Worm (Caenorhabditis elegans) whole organism, young adult: Measurements from ENCODE around the gene Y41C4A.22.

Experiments
- B0035.1 ChIP-seq: sonication (generic microtip); optimal IDR thresholded peaks from 2 replicates; lab custom pipeline; 2016; ENCODE audit warnings: missing genetic modification characterization, mild to moderate bottlenecking, missing compliant biosample characterization, missing genotype, missing genetic modification reagents
- B0261.1 ChIP-seq: sonication (generic microtip); optimal IDR thresholded peaks from 2 replicates; lab custom pipeline; 2016; ENCODE audit warnings: mild to moderate bottlenecking, missing genetic modification characterization, moderate library complexity, missing compliant biosample characterization
- C06A6.2 ChIP-seq: fragments of 200-800 bp; sonication (Bioruptor generic); conservative IDR thresholded peaks from 2 replicates; pipeline ENCODE4 v1.3.6; 2022; ENCODE audit warnings: missing genetic modification characterization, missing compliant biosample characterization
- F22D6.2 ChIP-seq: sonication (generic microtip); optimal IDR thresholded peaks from 2 replicates; lab custom pipeline; 2016; ENCODE audit warnings: mild to moderate bottlenecking, missing genetic modification characterization, missing compliant biosample characterization
- F23B12.7 ChIP-seq: sonication (generic microtip); optimal IDR thresholded peaks from 2 replicates; lab custom pipeline; 2017; ENCODE audit warnings: missing genetic modification characterization, mild to moderate bottlenecking, missing compliant biosample characterization, antibody characterized with exemption, moderate library complexity; ENCODE audit not compliant: insufficient read depth
- F37B4.10 ChIP-seq: fragments of 200-800 bp; sonication (Bioruptor generic); IDR thresholded peaks from 2 replicates; pipeline ENCODE4 v1.3.6; 2022; ENCODE audit warnings: missing genetic modification characterization, missing compliant biosample characterization
- F52B5.7 ChIP-seq: sonication (generic microtip); optimal IDR thresholded peaks from 2 replicates; lab custom pipeline; 2016; ENCODE audit warnings: mild to moderate bottlenecking, missing genetic modification characterization, missing compliant biosample characterization
- ama-1 ChIP-seq, 3 experiments: fragments of 150-350 bp in 1 of 3; sonication (generic microtip) in 2 of 3; optimal IDR thresholded peaks; 2 replicates each; lab custom pipeline; 2014 to 2018; ENCODE audit warnings: missing biosample characterization in 2 of 3, missing genetic modification characterization in 2 of 3, missing genetic modification reagents in 2 of 3
- aptf-2 ChIP-seq: fragments of 200-800 bp; sonication (Bioruptor generic); conservative IDR thresholded peaks from 2 replicates; pipeline ENCODE4 v1.3.6; 2022; ENCODE audit warnings: missing genetic modification reagents, missing genetic modification characterization, missing compliant biosample characterization
- aptf-3 ChIP-seq: fragments of 200-800 bp; sonication (Bioruptor generic); IDR thresholded peaks from 2 replicates; pipeline ENCODE4 v1.3.6; 2022; ENCODE audit warnings: missing genetic modification characterization, missing compliant biosample characterization
- atf-7 ChIP-seq: sonication (generic microtip); optimal IDR thresholded peaks from 2 replicates; lab custom pipeline; 2017; ENCODE audit warnings: mild to moderate bottlenecking, missing genetic modification characterization, missing compliant biosample characterization
- bed-2 ChIP-seq: fragments of 200-800 bp; sonication (Bioruptor generic); IDR thresholded peaks from 2 replicates; pipeline ENCODE4 v1.3.6; 2022; ENCODE audit warnings: missing genetic modification reagents, missing genetic modification characterization, missing compliant biosample characterization
- ccch-3 ChIP-seq: fragments of 200-800 bp; sonication (Bioruptor generic); optimal IDR thresholded peaks from 2 replicates; lab custom pipeline; 2018; ENCODE audit warnings: mild to moderate bottlenecking, missing genetic modification characterization, missing compliant biosample characterization
- cebp-1 ChIP-seq, 2 experiments: fragments of 200-800 bp in 1 of 2; sonication (Bioruptor generic) in 1 of 2; sonication (generic microtip) in 1 of 2; IDR thresholded peaks in 1 of 2; optimal IDR thresholded peaks in 1 of 2; 2 replicates each; pipeline versions ENCODE4 v1.3.6 to Lab custom; 2017 to 2022; ENCODE audit warnings: missing compliant biosample characterization in 2 of 2, missing genetic modification characterization in 2 of 2, mild to moderate bottlenecking in 1 of 2, missing genetic modification reagents in 1 of 2, moderate library complexity in 1 of 2
- cebp-2 ChIP-seq: fragments of 200-800 bp; sonication (Bioruptor generic); IDR thresholded peaks from 2 replicates; pipeline ENCODE4 v1.3.6; 2022; ENCODE audit warnings: missing genetic modification characterization, missing compliant biosample characterization
- ceh-40 ChIP-seq: fragments of 200-800 bp; sonication (Bioruptor generic); IDR thresholded peaks from 2 replicates; pipeline ENCODE4 v1.3.6; 2022; ENCODE audit warnings: missing genetic modification characterization, missing compliant biosample characterization
- chd-7 ChIP-seq: sonication (generic microtip); optimal IDR thresholded peaks from 2 replicates; lab custom pipeline; 2016; ENCODE audit warnings: mild to moderate bottlenecking, missing genetic modification characterization, moderate library complexity, missing compliant biosample characterization
- die-1 ChIP-seq: sonication (generic microtip); optimal IDR thresholded peaks from 2 replicates; lab custom pipeline; 2016; ENCODE audit warnings: missing genotype, mild to moderate bottlenecking, missing genetic modification characterization, missing compliant biosample characterization
- dox-1 ChIP-seq: fragments of 200-800 bp; sonication (Bioruptor generic); IDR thresholded peaks from 2 replicates; pipeline ENCODE4 v1.3.6; 2022; ENCODE audit warnings: missing genetic modification reagents, missing genetic modification characterization, missing compliant biosample characterization
- egl-18 ChIP-seq: fragments of 200-800 bp; sonication (Bioruptor generic); IDR thresholded peaks from 2 replicates; pipeline ENCODE4 v1.3.6; 2022; ENCODE audit warnings: missing genetic modification reagents, missing genetic modification characterization, missing compliant biosample characterization
- egrh-3 ChIP-seq: fragments of 200-800 bp; sonication (Bioruptor generic); IDR thresholded peaks from 2 replicates; pipeline ENCODE4 v1.3.6; 2022; ENCODE audit warnings: missing genetic modification reagents, missing genetic modification characterization, missing compliant biosample characterization
- ekl-4 ChIP-seq: fragments of 200-800 bp; sonication (Bioruptor generic); IDR thresholded peaks from 2 replicates; pipeline ENCODE4 v1.3.6; 2022; ENCODE audit warnings: missing genetic modification reagents, missing genetic modification characterization, missing compliant biosample characterization
- ets-4 ChIP-seq: fragments of 200-800 bp; sonication (Bioruptor generic); optimal IDR thresholded peaks from 2 replicates; lab custom pipeline; 2018; ENCODE audit warnings: mild to moderate bottlenecking, missing genetic modification characterization, missing compliant biosample characterization
- hmg-1.2 ChIP-seq: fragments of 200-800 bp; sonication (Bioruptor generic); IDR thresholded peaks from 2 replicates; pipeline ENCODE4 v1.3.6; 2022; ENCODE audit warnings: missing genetic modification reagents, missing genetic modification characterization, missing compliant biosample characterization
- lin-26 ChIP-seq: fragments of 200-800 bp; sonication (Bioruptor generic); IDR thresholded peaks from 2 replicates; pipeline ENCODE4 v1.3.6; 2022; ENCODE audit warnings: missing genetic modification reagents, missing genetic modification characterization, missing compliant biosample characterization
- madf-3 ChIP-seq: fragments of 200-800 bp; sonication (Bioruptor generic); IDR thresholded peaks from 2 replicates; pipeline ENCODE4 v1.3.6; 2022; ENCODE audit warnings: missing genetic modification reagents, missing genetic modification characterization, missing compliant biosample characterization
- madf-8 ChIP-seq: fragments of 200-800 bp; sonication (Bioruptor generic); conservative IDR thresholded peaks from 2 replicates; pipeline ENCODE4 v1.3.6; 2022; ENCODE audit warnings: missing genetic modification reagents, missing genetic modification characterization, missing compliant biosample characterization
- mxl-1 ChIP-seq: sonication (generic microtip); optimal IDR thresholded peaks from 2 replicates; lab custom pipeline; 2016; ENCODE audit warnings: missing genetic modification characterization, missing compliant biosample characterization
- nhr-120 ChIP-seq: fragments of 200-800 bp; sonication (Bioruptor generic); IDR thresholded peaks from 2 replicates; pipeline ENCODE4 v1.3.6; 2022; ENCODE audit warnings: missing genetic modification characterization, missing compliant biosample characterization
- nhr-179 ChIP-seq: sonication (generic microtip); optimal IDR thresholded peaks from 2 replicates; lab custom pipeline; 2016; ENCODE audit warnings: mild to moderate bottlenecking, missing genetic modification characterization, missing compliant biosample characterization
- nhr-27 ChIP-seq: fragments of 200-800 bp; sonication (Bioruptor generic); optimal IDR thresholded peaks from 2 replicates; lab custom pipeline; 2018; ENCODE audit warnings: mild to moderate bottlenecking, missing genetic modification characterization, moderate library complexity, missing compliant biosample characterization
- nhr-90 ChIP-seq: sonication (generic microtip); optimal IDR thresholded peaks from 2 replicates; lab custom pipeline; 2016; ENCODE audit warnings: missing genotype, mild to moderate bottlenecking, missing genetic modification characterization, missing compliant biosample characterization
- rcor-1 ChIP-seq: fragments of 200-800 bp; sonication (Bioruptor generic); IDR thresholded peaks from 2 replicates; pipeline ENCODE4 v1.3.6; 2022; ENCODE audit warnings: missing genetic modification reagents, missing genetic modification characterization, missing compliant biosample characterization
- unc-62 ChIP-seq: fragments of 150-350 bp; optimal IDR thresholded peaks from 2 replicates; lab custom pipeline; 2014; ENCODE audit warnings: missing biosample characterization, missing genetic modification reagents, missing genetic modification characterization
- xnd-1 ChIP-seq: sonication (generic microtip); optimal IDR thresholded peaks from 2 replicates; lab custom pipeline; 2016; ENCODE audit warnings: missing genotype, missing genetic modification reagents, missing genetic modification characterization, missing compliant biosample characterization
- zfh-2 ChIP-seq: fragments of 200-800 bp; sonication (Bioruptor generic); conservative IDR thresholded peaks from 2 replicates; pipeline ENCODE4 v1.3.6; 2022; ENCODE audit warnings: missing genetic modification reagents, missing genetic modification characterization, missing compliant biosample characterization
- zim-3 ChIP-seq: sonication (generic microtip); optimal IDR thresholded peaks from 2 replicates; lab custom pipeline; 2017; ENCODE audit warnings: mild to moderate bottlenecking, missing genetic modification characterization, moderate library complexity, missing compliant biosample characterization
- ztf-22 ChIP-seq: fragments of 200-800 bp; sonication (Bioruptor generic); optimal IDR thresholded peaks from 2 replicates; lab custom pipeline; 2018; ENCODE audit warnings: mild to moderate bottlenecking, missing genetic modification characterization, moderate library complexity, missing compliant biosample characterization

Y41C4A.22 gene

ce11 chrIII:11703006-11703775 is 8.1 kb downstream of the Y41C4A.22 start:
- TF ChIP-seq egrh-3 (GFP tag; lab: Robert Waterston, UW): peak; percentile 52; the same call in 1 of the 2 replicates
- peak; percentile 81 for TF ChIP-seq zfh-2 (GFP tag; lab: Robert Waterston, UW)
- TF ChIP-seq lin-26 (GFP tag; lab: Robert Waterston, UW): 0 out of 2 replicates have a peak, but pooled peaks have one; percentile 14
- no peak for TF ChIP-seq C06A6.2 (GFP tag; lab: Robert Waterston, UW)
- TF ChIP-seq unc-62: no peak

ce11 chrIII:11703776-11704093 is 8.7 kb downstream of the Y41C4A.22 start, which contains the start of gene col-95:
Gene col-95, plus strand, starts transcription at chrIII:11703994.
- TF ChIP-seq madf-8 (GFP tag; lab: Robert Waterston, UW): no peak
- no peak for TF ChIP-seq die-1 (tag; lab: Kevin White, UChicago)
- TF ChIP-seq ccch-3 (GFP tag; lab: Kevin White, UChicago): no peak
- TF ChIP-seq ekl-4 (GFP tag; lab: Robert Waterston, UW): no peak
- no peak for TF ChIP-seq madf-3 (GFP tag; lab: Robert Waterston, UW)
- no peak for TF ChIP-seq xnd-1
- TF ChIP-seq nhr-120 (GFP tag; lab: Robert Waterston, UW): no peak
- TF ChIP-seq cebp-2 (GFP tag; lab: Robert Waterston, UW): no peak
- TF ChIP-seq ceh-40: no peak
- TF ChIP-seq cebp-1 (GFP tag; IDR thresholded peaks at IDR 0.05; lab: Robert Waterston, UW): no peak
- no peak for TF ChIP-seq cebp-1 (tag; optimal IDR thresholded peaks at IDR 0.05; lab: Kevin White, UChicago)
- TF ChIP-seq F52B5.7 (tag; lab: Kevin White, UChicago): no peak
- TF ChIP-seq ztf-22 (GFP tag; lab: Kevin White, UChicago): no peak
- TF ChIP-seq zfh-2 (GFP tag; lab: Robert Waterston, UW): no peak
- no peak for TF ChIP-seq aptf-2
- no peak for TF ChIP-seq atf-7
- TF ChIP-seq, all 124 proteins: peak for 0

DNA sequence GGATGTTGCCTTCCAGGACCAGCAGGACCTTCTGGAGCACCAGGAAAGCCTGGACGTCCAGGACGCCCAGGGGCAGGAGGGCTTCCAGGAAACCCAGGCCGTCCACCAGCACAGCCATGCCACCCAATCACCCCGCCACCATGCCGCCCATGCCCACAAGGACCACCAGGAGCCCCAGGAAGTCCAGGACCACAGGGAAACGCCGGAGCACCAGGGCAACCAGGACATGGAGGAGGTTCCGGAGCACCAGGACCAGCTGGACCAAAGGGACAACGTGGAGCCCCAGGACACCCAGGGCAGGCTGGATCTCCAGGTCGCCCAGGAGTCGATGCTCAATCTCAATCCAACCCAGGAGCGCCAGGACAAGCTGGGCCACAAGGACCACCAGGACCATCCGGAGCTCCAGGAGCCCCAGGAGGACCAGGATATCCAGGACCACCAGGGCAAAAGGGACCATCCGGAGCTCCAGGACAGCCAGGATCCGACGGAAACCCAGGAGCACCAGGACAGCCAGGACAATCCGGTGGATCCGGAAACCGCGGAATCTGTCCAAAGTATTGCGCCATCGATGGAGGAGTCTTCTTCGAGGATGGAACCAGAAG is 9.4 kb downstream of the Y41C4A.22 start:
- TF ChIP-seq zfh-2 (GFP tag; lab: Robert Waterston, UW) (peak; percentile 91), hmg-1.2 (GFP tag; lab: Robert Waterston, UW) (0 out of 2 replicates have a peak, but pooled peaks have one; percentile 4), chd-7 (tag; lab: Kevin White, UChicago) (no peak), aptf-3 (GFP tag; lab: Robert Waterston, UW) (0 out of 2 replicates have a peak, but pooled peaks have one; percentile 28), egrh-3 (GFP tag; lab: Robert Waterston, UW) (peak; percentile 92), dox-1 (GFP tag; lab: Robert Waterston, UW) (0 out of 2 replicates have a peak, but pooled peaks have one; percentile 8)

DNA sequence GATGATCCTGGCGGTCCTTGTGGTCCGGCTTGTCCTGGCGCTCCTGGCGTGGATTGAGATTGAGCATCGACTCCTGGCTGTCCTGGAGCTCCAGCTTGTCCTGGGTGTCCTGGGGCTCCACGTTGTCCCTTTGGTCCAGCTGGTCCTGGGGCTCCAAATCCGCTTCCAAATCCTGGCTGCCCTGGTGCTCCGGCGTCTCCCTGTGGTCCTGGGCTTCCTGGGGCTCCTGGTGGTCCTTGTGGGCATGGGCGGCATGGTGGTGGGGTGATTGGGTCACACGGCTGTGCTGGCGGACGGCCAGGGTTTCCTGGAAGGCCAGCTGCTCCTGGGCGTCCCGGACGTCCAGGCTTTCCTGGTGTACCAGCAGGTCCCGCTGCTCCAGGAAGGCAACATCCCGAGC is 10.9 kb downstream of the Y41C4A.22 start:
- TF ChIP-seq zfh-2 (GFP tag; lab: Robert Waterston, UW): peak; percentile 95
- 0 out of 2 replicates have a peak, but pooled peaks have one; percentile 20 for TF ChIP-seq lin-26 (GFP tag; lab: Robert Waterston, UW)
- TF ChIP-seq egrh-3 (GFP tag; lab: Robert Waterston, UW): peak; percentile 93
- TF ChIP-seq F22D6.2 (tag; lab: Kevin White, UChicago): no peak
- TF ChIP-seq nhr-179 (tag; lab: Kevin White, UChicago): no peak

- no peak for TF ChIP-seq madf-8 (GFP tag; lab: Robert Waterston, UW)
- no peak for TF ChIP-seq lin-26 (GFP tag; lab: Robert Waterston, UW)
- no peak for TF ChIP-seq mxl-1 (tag; lab: Kevin White, UChicago)
- TF ChIP-seq zim-3 (tag; lab: Kevin White, UChicago): no peak
- no peak for TF ChIP-seq nhr-27 (tag; lab: Kevin White, UChicago)
- TF ChIP-seq rcor-1 (GFP tag; lab: Robert Waterston, UW): no peak
- TF ChIP-seq B0261.1: no peak
- no peak for TF ChIP-seq F37B4.10 (GFP tag; lab: Robert Waterston, UW)
- TF ChIP-seq bed-2 (GFP tag; lab: Robert Waterston, UW): no peak
- TF ChIP-seq B0035.1: no peak
- TF ChIP-seq ets-4: no peak
- TF ChIP-seq egrh-3 (GFP tag; lab: Robert Waterston, UW): no peak
- no peak for TF ChIP-seq F23B12.7 (tag; lab: Kevin White, UChicago)
- TF ChIP-seq egl-18 (GFP tag; lab: Robert Waterston, UW): no peak
- TF ChIP-seq nhr-90 (tag; lab: Kevin White, UChicago): no peak
- no peak for TF ChIP-seq ama-1 (optimal IDR thresholded peaks at IDR 0.05; lab: Kevin White, UChicago)
- no peak for TF ChIP-seq ama-1 (GFP tag; optimal IDR thresholded peaks at IDR 0.05; lab: Kevin White, UChicago)
- no peak for TF ChIP-seq die-1 (tag; lab: Kevin White, UChicago)
- TF ChIP-seq chd-7 (tag; lab: Kevin White, UChicago): no peak
Measured at ce11 chrIII:11706665-11707064, 11.6 kb downstream of the Y41C4A.22 start, which contains the start of gene col-96. Gene col-96, minus strand, starts transcription at chrIII:11706765.
